Worm (Caenorhabditis elegans) whole organism, L4/young adult: Measurements from ENCODE around the gene clec-49.

ENCODE experiments used
- W03F9.2 ChIP-seq: fragments of 150-350 bp; optimal IDR thresholded peaks from 2 replicates; lab custom pipeline; 2014; ENCODE audit warnings: missing biosample characterization, missing genetic modification characterization
- dao-5 ChIP-seq: sonication (generic microtip); optimal IDR thresholded peaks from 2 replicates; lab custom pipeline; 2016; ENCODE audit warnings: missing genotype, missing genetic modification characterization, moderate library complexity, missing compliant biosample characterization
- him-1 ChIP-seq: sonication (generic microtip); optimal IDR thresholded peaks from 2 replicates; lab custom pipeline; 2016; ENCODE audit warnings: missing genotype, missing genetic modification reagents, missing genetic modification characterization, missing compliant biosample characterization

DNA sequence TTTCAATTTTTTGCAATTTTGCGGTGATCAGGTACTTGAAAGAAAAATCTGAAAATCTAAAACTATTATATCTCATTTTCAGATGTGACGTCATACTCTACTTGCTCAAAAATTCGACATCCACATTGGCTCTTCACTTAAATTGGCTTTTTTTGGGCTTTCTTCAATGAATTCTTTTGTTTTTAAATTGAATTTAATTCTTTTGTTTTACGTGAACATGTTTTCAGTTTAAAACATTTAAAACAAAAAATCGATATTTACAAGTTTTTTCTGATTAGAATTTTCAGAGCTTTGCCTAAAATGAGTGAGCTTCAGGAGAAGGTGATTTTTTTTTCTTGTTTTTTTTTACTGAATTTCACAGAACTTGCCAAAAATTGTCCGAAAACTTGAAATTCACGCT, 9.4 kb downstream of the clec-49 start, which contains the start of gene W04E12.3:
- no peak for TF ChIP-seq dao-5 (tag; lab: Kevin White, UChicago)
- TF ChIP-seq him-1 (tag; lab: Kevin White, UChicago) = no peak
- TF ChIP-seq W03F9.2 (tag; lab: Kevin White, UChicago) = no peak
